Fruit fly (Drosophila melanogaster) whole organism, prepupa: Measurements from ENCODE around the gene Gr10a.
A peak's percentile ranks its signal among the peaks of the same experiment; 100 is the strongest.

ENCODE experiments used
- CG10631 ChIP-seq: fragments of 200-800 bp; sonication (Bioruptor generic); optimal IDR thresholded peaks from 2 replicates; lab custom pipeline; 2016; ENCODE audit warnings: missing biosample characterization, missing genetic modification characterization
- CG11762 ChIP-seq: fragments of 200-800 bp; sonication (Bioruptor generic); optimal IDR thresholded peaks from 3 replicates; lab custom pipeline; 2016; ENCODE audit warnings: missing biosample characterization, missing genetic modification characterization; ENCODE audit not compliant: insufficient read depth
- CG15336 ChIP-seq: fragments of 200-800 bp; sonication (Bioruptor generic); IDR thresholded peaks from 2 replicates; pipeline ENCODE4 v1.3.6; 2022; ENCODE audit warnings: missing biosample characterization, missing genetic modification characterization
- CG1621 ChIP-seq: fragments of 200-800 bp; sonication (Bioruptor generic); optimal IDR thresholded peaks from 3 replicates; lab custom pipeline; 2018; ENCODE audit warnings: missing biosample characterization, mild to moderate bottlenecking, missing genetic modification characterization
- CG16779 ChIP-seq: fragments of 200-800 bp; sonication (Bioruptor generic); optimal IDR thresholded peaks from 3 replicates; lab custom pipeline; 2017; ENCODE audit warnings: missing biosample characterization, mild to moderate bottlenecking, missing genetic modification characterization
- CG31627 ChIP-seq: fragments of 200-800 bp; sonication (Bioruptor generic); optimal IDR thresholded peaks from 3 replicates; lab custom pipeline; 2016; ENCODE audit warnings: missing biosample characterization, missing genetic modification characterization
- CG34406 ChIP-seq: fragments of 200-800 bp; sonication (Bioruptor generic); optimal IDR thresholded peaks from 3 replicates; lab custom pipeline; 2016; ENCODE audit warnings: missing biosample characterization, missing genetic modification characterization
- CG6163 ChIP-seq: fragments of 200-800 bp; sonication (Bioruptor generic); IDR thresholded peaks from 3 replicates; pipeline ENCODE4 v1.3.6; 2022; ENCODE audit warnings: missing biosample characterization, missing genetic modification characterization
- CG6792 ChIP-seq: fragments of 200-800 bp; sonication (Bioruptor generic); optimal IDR thresholded peaks from 3 replicates; lab custom pipeline; 2016; ENCODE audit warnings: missing biosample characterization, missing genetic modification characterization
- CG6808 ChIP-seq: fragments of 200-800 bp; sonication (Bioruptor generic); optimal IDR thresholded peaks from 3 replicates; lab custom pipeline; 2017; ENCODE audit warnings: missing biosample characterization, missing genetic modification characterization, mild to moderate bottlenecking, moderate library complexity, missing genetic modification reagents
- CG8632 ChIP-seq: fragments of 200-800 bp; sonication (Bioruptor generic); optimal IDR thresholded peaks from 3 replicates; lab custom pipeline; 2016; ENCODE audit warnings: missing biosample characterization, missing genetic modification characterization
- CG9139 ChIP-seq: fragments of 200-800 bp; sonication (Bioruptor generic); optimal IDR thresholded peaks from 3 replicates; lab custom pipeline; 2017; ENCODE audit warnings: missing biosample characterization, mild to moderate bottlenecking, missing genetic modification characterization
- Eip78C ChIP-seq: fragments of 200-800 bp; sonication (Bioruptor generic); peaks from one replicate; lab custom pipeline; 2016; ENCODE audit warnings: missing biosample characterization, missing genetic modification characterization
- Eip93F ChIP-seq: fragments of 200-800 bp; sonication (Bioruptor generic); optimal IDR thresholded peaks from 2 replicates; lab custom pipeline; 2016; ENCODE audit warnings: missing biosample characterization, mild to moderate bottlenecking, missing genetic modification characterization
- Ets21C ChIP-seq: fragments of 200-800 bp; sonication (Bioruptor generic); optimal IDR thresholded peaks from 3 replicates; lab custom pipeline; 2016; ENCODE audit warnings: missing biosample characterization, missing genetic modification characterization
- Ets96B ChIP-seq: fragments of 200-800 bp; optimal IDR thresholded peaks from 2 replicates; lab custom pipeline; 2019; ENCODE audit warnings: missing biosample characterization, mild to moderate bottlenecking, missing genetic modification characterization, moderate library complexity
- Gug ChIP-seq: fragments of 200-800 bp; sonication (Bioruptor generic); IDR thresholded peaks from 2 replicates; pipeline ENCODE4 v1.3.6; 2022; ENCODE audit warnings: missing biosample characterization, missing genetic modification characterization
- Hr38 ChIP-seq: sonication (Bioruptor generic); optimal IDR thresholded peaks from 2 replicates; lab custom pipeline; 2016; ENCODE audit warnings: missing biosample characterization, missing genetic modification characterization
- Lpt ChIP-seq: fragments of 200-800 bp; sonication (Bioruptor generic); optimal IDR thresholded peaks from 3 replicates; lab custom pipeline; 2016; ENCODE audit warnings: missing biosample characterization, missing genetic modification characterization
- OdsH ChIP-seq: fragments of 200-800 bp; sonication (Bioruptor generic); optimal IDR thresholded peaks from 3 replicates; lab custom pipeline; 2016; ENCODE audit warnings: missing biosample characterization, missing genetic modification characterization
- Smox ChIP-seq: fragments of 200-800 bp; sonication (Bioruptor generic); optimal IDR thresholded peaks from 3 replicates; lab custom pipeline; 2016; ENCODE audit warnings: missing biosample characterization, missing genetic modification characterization
- Sox102F ChIP-seq: fragments of 200-800 bp; sonication (Bioruptor generic); optimal IDR thresholded peaks from 2 replicates; lab custom pipeline; 2016; ENCODE audit warnings: missing biosample characterization, mild to moderate bottlenecking, missing genetic modification characterization
- achi ChIP-seq: fragments of 200-800 bp; sonication (Bioruptor generic); optimal IDR thresholded peaks from 3 replicates; lab custom pipeline; 2016; ENCODE audit warnings: missing biosample characterization, missing genetic modification characterization
- acj6 ChIP-seq: fragments of 200-800 bp; sonication (Bioruptor generic); optimal IDR thresholded peaks from 3 replicates; lab custom pipeline; 2016; ENCODE audit warnings: missing biosample characterization, missing genetic modification characterization
- cyc ChIP-seq: fragments of 200-800 bp; sonication (Bioruptor generic); optimal IDR thresholded peaks from 3 replicates; lab custom pipeline; 2016; ENCODE audit warnings: missing biosample characterization, missing genetic modification characterization
- eg ChIP-seq: fragments of 200-800 bp; sonication (Bioruptor generic); IDR thresholded peaks from 3 replicates; pipeline ENCODE4 v1.3.6; 2022; ENCODE audit warnings: missing biosample characterization, missing genetic modification characterization
- esn ChIP-seq: fragments of 200-800 bp; sonication (Bioruptor generic); optimal IDR thresholded peaks from 2 replicates; lab custom pipeline; 2016; ENCODE audit warnings: missing biosample characterization, mild to moderate bottlenecking, missing genetic modification characterization, moderate library complexity
- fd59A ChIP-seq: fragments of 200-800 bp; sonication (Bioruptor generic); optimal IDR thresholded peaks from 2 replicates; lab custom pipeline; 2017; ENCODE audit warnings: missing biosample characterization, mild to moderate bottlenecking, missing genetic modification characterization, missing genetic modification reagents
- fkh ChIP-seq: fragments of 200-800 bp; sonication (Bioruptor generic); optimal IDR thresholded peaks from 3 replicates; lab custom pipeline; 2017; ENCODE audit warnings: missing biosample characterization, mild to moderate bottlenecking, missing genetic modification characterization, moderate library complexity
- ss ChIP-seq, 2 experiments: fragments of 200-800 bp; sonication (Bioruptor generic); optimal IDR thresholded peaks; 2 replicates in 1 of 2; 3 replicates in 1 of 2; lab custom pipeline; 2017 to 2018; ENCODE audit warnings: mild to moderate bottlenecking in 2 of 2, missing biosample characterization in 2 of 2, missing genetic modification characterization in 2 of 2, moderate library complexity in 1 of 2
- svp ChIP-seq: fragments of 200-800 bp; sonication (Bioruptor generic); peaks from one replicate; lab custom pipeline; 2016; ENCODE audit warnings: missing biosample characterization, missing genetic modification characterization
- topi ChIP-seq: fragments of 200-800 bp; sonication (Bioruptor generic); optimal IDR thresholded peaks from 3 replicates; lab custom pipeline; 2016; ENCODE audit warnings: missing biosample characterization, missing genetic modification characterization
- vri ChIP-seq: fragments of 200-800 bp; sonication (Bioruptor generic); optimal IDR thresholded peaks from 3 replicates; lab custom pipeline; 2016; ENCODE audit warnings: missing biosample characterization, mild to moderate bottlenecking, missing genetic modification characterization

Gene Gr10a

DNA sequence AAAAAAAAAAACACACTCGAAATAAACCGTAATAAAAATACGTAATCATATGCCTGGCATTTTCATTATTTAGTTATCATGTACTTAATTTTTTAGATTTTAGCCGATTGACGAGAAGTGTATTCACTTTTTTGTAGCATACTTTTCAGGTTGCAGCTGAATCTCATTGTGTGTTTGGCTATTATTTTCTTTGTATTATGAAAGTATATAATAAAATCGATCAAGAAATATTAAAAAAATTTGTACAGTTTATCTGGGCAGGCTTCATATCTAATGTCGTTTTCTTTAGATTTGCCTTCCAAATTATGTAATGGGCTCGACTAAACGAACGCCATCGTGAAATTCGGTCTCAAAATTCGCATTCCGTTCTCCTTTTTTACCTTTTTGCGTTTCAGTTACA is 7.6 kb downstream of the Gr10a start, which contains the start of gene CG15196:
Gene CG15196 (plus strand): TSS at position 301 of the 400 bp plus-strand sequence.
- TF ChIP-seq eg (GFP tag; lab: Robert Waterston, UW) (no peak), CG1621 (tag; lab: Kevin White, UChicago) (no peak), vri (GFP tag; lab: Kevin White, UChicago) (no peak), Sox102F (GFP tag; lab: Kevin White, UChicago) (no peak), achi (GFP tag; lab: Kevin White, UChicago) (no peak), Lpt (GFP tag; lab: Kevin White, UChicago) (no peak), fkh (GFP tag; lab: Kevin White, UChicago) (no peak)

dm6 chrX:11404247-11404646 is 13.0 kb downstream of the Gr10a start:
- TF ChIP-seq Ets21C (GFP tag; lab: Kevin White, UChicago) = no peak
- TF ChIP-seq OdsH (GFP tag; lab: Kevin White, UChicago) = no peak
- TF ChIP-seq CG34406 = no peak
- no peak for TF ChIP-seq acj6 (GFP tag; lab: Kevin White, UChicago)
- no peak for TF ChIP-seq CG6808 (GFP tag; lab: Kevin White, UChicago)
- TF ChIP-seq eg (GFP tag; lab: Robert Waterston, UW) = no peak
- no peak for TF ChIP-seq CG9139 (GFP tag; lab: Kevin White, UChicago)
- no peak for TF ChIP-seq fd59A (GFP tag; lab: Kevin White, UChicago)
- TF ChIP-seq Eip78C (GFP tag; lab: Kevin White, UChicago) = no peak
- TF ChIP-seq topi (GFP tag; lab: Kevin White, UChicago) = no peak
- TF ChIP-seq CG6792 (GFP tag; lab: Kevin White, UChicago) = no peak
- no peak for TF ChIP-seq CG11762
- no peak for TF ChIP-seq Sox102F (GFP tag; lab: Kevin White, UChicago)
- TF ChIP-seq ss (GFP tag; optimal IDR thresholded peaks at IDR 0.05; lab: Kevin White, UChicago) = no peak
- TF ChIP-seq svp (GFP tag; lab: Kevin White, UChicago) = no peak
- no peak for TF ChIP-seq CG8632 (GFP tag; lab: Kevin White, UChicago)
- no peak for TF ChIP-seq Eip93F (GFP tag; lab: Kevin White, UChicago)

DNA sequence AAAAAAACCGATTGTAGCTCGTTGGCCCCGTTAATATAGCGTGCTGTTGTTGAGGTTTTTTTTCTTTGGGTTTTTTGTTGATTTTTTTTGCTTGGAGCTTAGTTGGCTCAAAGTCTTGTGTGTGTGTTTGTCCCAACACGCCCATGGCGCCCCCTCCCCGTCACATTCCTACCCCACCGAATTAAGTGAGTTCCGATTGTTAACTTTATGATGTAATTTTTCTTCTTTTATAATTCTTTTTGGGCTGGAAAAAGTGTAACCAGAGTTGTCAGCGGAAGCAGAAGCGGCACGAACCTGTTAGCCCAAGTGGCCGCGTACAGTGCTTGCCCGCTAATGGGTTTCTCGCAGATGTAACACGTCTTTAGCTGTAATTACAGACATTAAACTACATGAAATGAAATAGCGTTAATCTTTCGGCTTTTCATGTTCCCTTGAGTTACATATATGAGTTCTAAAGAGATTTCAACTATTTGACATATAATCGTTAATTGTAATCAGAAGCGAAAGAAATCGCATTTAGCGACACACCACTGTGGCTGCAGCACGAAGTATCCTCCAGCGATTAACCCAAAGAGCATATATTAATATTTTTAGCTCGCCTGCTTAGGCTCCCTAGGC is 24.1 kb downstream of the Gr10a start:
- no peak for TF ChIP-seq CG16779
- no peak for TF ChIP-seq Smox (GFP tag; lab: Kevin White, UChicago)
- no peak for TF ChIP-seq Gug
- no peak for TF ChIP-seq svp (GFP tag; lab: Kevin White, UChicago)
- peak; percentile 16 for TF ChIP-seq cyc (GFP tag; lab: Kevin White, UChicago)
- 0 out of 2 replicates have a peak, but pooled peaks have one; percentile 6 for TF ChIP-seq CG15336 (GFP tag; lab: Robert Waterston, UW)
- TF ChIP-seq Eip93F (GFP tag; lab: Kevin White, UChicago) = no peak
- peak; percentile 23 for TF ChIP-seq esn (GFP tag; lab: Kevin White, UChicago)
- peak; percentile 63 for TF ChIP-seq Eip78C (GFP tag; lab: Kevin White, UChicago)
- no peak for TF ChIP-seq Ets96B (tag; lab: Kevin White, UChicago)
- TF ChIP-seq CG10631 (GFP tag; lab: Kevin White, UChicago) = peak; percentile 9
- no peak for TF ChIP-seq Hr38
- peak; percentile 18 for TF ChIP-seq fkh (GFP tag; lab: Kevin White, UChicago)
- peak; percentile 22 for TF ChIP-seq CG31627 (GFP tag; lab: Kevin White, UChicago)
- TF ChIP-seq, all 60 proteins: peak for 7

DNA sequence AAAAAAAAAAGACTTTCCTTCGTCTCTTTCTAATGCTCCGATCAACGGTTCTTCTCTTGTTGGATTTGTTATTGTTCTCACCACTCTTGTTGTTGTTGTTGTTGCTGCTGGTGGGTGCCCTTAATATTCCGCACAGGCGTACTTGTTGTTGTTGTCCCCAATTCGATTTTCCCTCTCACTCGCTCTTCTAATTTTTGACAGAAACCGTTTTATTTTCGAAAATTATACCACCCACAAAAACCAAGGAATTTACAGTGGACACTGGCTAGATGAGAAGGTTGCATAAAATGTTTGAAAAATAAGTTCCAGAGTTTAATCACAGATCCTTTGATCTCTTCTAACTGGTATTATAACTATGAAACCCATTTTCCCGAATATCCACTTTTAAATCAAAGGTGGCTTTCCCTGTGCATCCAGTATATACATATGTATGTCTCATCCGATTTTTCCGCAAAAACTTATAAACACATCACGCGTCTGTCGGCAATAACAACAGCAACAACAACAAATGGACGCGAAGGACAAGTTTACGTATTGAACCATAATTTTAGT is 25.8 kb downstream of the Gr10a start:
- no peak for TF ChIP-seq topi (GFP tag; lab: Kevin White, UChicago)
- peak; percentile 24; the same call in 1 of the 2 replicates for TF ChIP-seq Gug
- no peak for TF ChIP-seq CG31627 (GFP tag; lab: Kevin White, UChicago)
- TF ChIP-seq CG6163 (GFP tag; lab: Robert Waterston, UW) = peak; percentile 26; the same call in 1 of the 3 replicates
